Worm (Caenorhabditis elegans): Measurements from ENCODE around the gene ZC239.16.

- no peak for TF ChIP-seq elt-1 (tag; optimal IDR thresholded peaks at IDR 0.05; ENCODE audit: borderline replicate concordance, insufficient read depth)
- TF ChIP-seq mab-5 (tag; optimal IDR thresholded peaks at IDR 0.05) = no peak
- TF ChIP-seq nhr-28 (tag; optimal IDR thresholded peaks at IDR 0.05) = no peak
- TF ChIP-seq lsy-2 (tag; optimal IDR thresholded peaks at IDR 0.05) = no peak
- TF ChIP-seq unc-62 (GFP tag; optimal IDR thresholded peaks at IDR 0.05) = no peak
- TF ChIP-seq unc-39 (tag; optimal IDR thresholded peaks at IDR 0.05) = no peak
- TF ChIP-seq nhr-12 (tag; optimal IDR thresholded peaks at IDR 0.05) = no peak
Measured at ce11 chrII:3195739-3196138, 29.4 kb downstream of the ZC239.16 start.

Data from whole organism, mixed stage, embryonic.